3 fruit fly cellular contexts compared by ENCODE assay signal in genomic region chr3L:6615181-6615580, dm6.
TF ChIP-seq lines count a peak whose summit lies in the region.

No protein-coding gene starts in this region.

- no peak for TF ChIP-seq CTCF in whole organism, embryonic (GFP tag; optimal IDR thresholded peaks at IDR 0.05; lab: Kevin White, UChicago)

TF ChIP-seq in whole organism, adult, 20 proteins besides CTCF, POLR2A, EP300 and RAD21:
- TF ChIP-seq Hr96 (GFP tag; optimal IDR thresholded peaks at IDR 0.05; lab: Kevin White, UChicago) (no peak), kay (GFP tag; lab: Kevin White, UChicago; ENCODE audit: borderline replicate concordance) (peak; percentile 2), CG1620 (GFP tag; optimal IDR thresholded peaks at IDR 0.05; lab: Kevin White, UChicago) (no peak), Mnt (GFP tag; optimal IDR thresholded peaks at IDR 0.05; lab: Kevin White, UChicago) (no peak), cic (GFP tag; optimal IDR thresholded peaks at IDR 0.05; lab: Kevin White, UChicago) (peak; percentile 37)

TF ChIP-seq in whole organism, embryonic, 481 proteins besides CTCF, POLR2A, EP300 and RAD21:
- TF ChIP-seq lab (GFP tag; optimal IDR thresholded peaks at IDR 0.05; lab: Kevin White, UChicago): peak; percentile 67
- TF ChIP-seq inv (GFP tag; IDR thresholded peaks at IDR 0.05; lab: Robert Waterston, UW; ENCODE audit: partially characterized antibody): no peak
- no peak for TF ChIP-seq CG1024 (GFP tag; IDR thresholded peaks at IDR 0.05; lab: Robert Waterston, UW)
- no peak for TF ChIP-seq slou (GFP tag; optimal IDR thresholded peaks at IDR 0.05; lab: Kevin White, UChicago)
- TF ChIP-seq Spps (tag; optimal IDR thresholded peaks at IDR 0.05; lab: Kevin White, UChicago): no peak
- TF ChIP-seq exex (tag; optimal IDR thresholded peaks at IDR 0.05; lab: Kevin White, UChicago): peak; percentile 96
- peak; percentile 15 for TF ChIP-seq CG18599 (GFP tag; optimal IDR thresholded peaks at IDR 0.05; lab: Kevin White, UChicago)
- TF ChIP-seq vvl (GFP tag; IDR thresholded peaks at IDR 0.05; lab: Robert Waterston, UW): no peak
- no peak for TF ChIP-seq CG15479 (GFP tag; optimal IDR thresholded peaks at IDR 0.05; lab: Kevin White, UChicago)
- TF ChIP-seq tup (GFP tag; optimal IDR thresholded peaks at IDR 0.05; lab: Kevin White, UChicago): no peak
- TF ChIP-seq Hey (tag; optimal IDR thresholded peaks at IDR 0.05; lab: Kevin White, UChicago): peak; percentile 22
- no peak for TF ChIP-seq sr (GFP tag; IDR thresholded peaks at IDR 0.05; lab: Robert Waterston, UW)
- no peak for TF ChIP-seq Ssrp (tag; optimal IDR thresholded peaks at IDR 0.05; lab: Kevin White, UChicago)
- TF ChIP-seq gro (GFP tag; optimal IDR thresholded peaks at IDR 0.05; lab: Kevin White, UChicago): peak; percentile 53
- TF ChIP-seq sug (tag; optimal IDR thresholded peaks at IDR 0.05; lab: Kevin White, UChicago): peak; percentile 46
- TF ChIP-seq pzg (GFP tag; optimal IDR thresholded peaks at IDR 0.05; lab: Kevin White, UChicago): no peak
- no peak for TF ChIP-seq crp (GFP tag; optimal IDR thresholded peaks at IDR 0.05; lab: Kevin White, UChicago)
- TF ChIP-seq slbo (GFP tag; IDR thresholded peaks at IDR 0.05; lab: Robert Waterston, UW): no peak
- no peak for TF ChIP-seq CG17186 (GFP tag; optimal IDR thresholded peaks at IDR 0.05; lab: Kevin White, UChicago)
- no peak for TF ChIP-seq CG13287 (GFP tag; IDR thresholded peaks at IDR 0.05; lab: Robert Waterston, UW; ENCODE audit: partially characterized antibody)
- no peak for TF ChIP-seq nmo (GFP tag; optimal IDR thresholded peaks at IDR 0.05; lab: Kevin White, UChicago)
- peak; percentile 59 for TF ChIP-seq Vsx1 (GFP tag; optimal IDR thresholded peaks at IDR 0.05; lab: Kevin White, UChicago)

TF ChIP-seq in whole organism, wandering third instar larva, 38 proteins besides CTCF, POLR2A, EP300 and RAD21:
- TF ChIP-seq fru (GFP tag; optimal IDR thresholded peaks at IDR 0.05; lab: Kevin White, UChicago): no peak
- TF ChIP-seq Vsx2 (GFP tag; optimal IDR thresholded peaks at IDR 0.05; lab: Kevin White, UChicago; ENCODE audit: partially characterized antibody): peak; percentile 3
